Worm (Caenorhabditis elegans): ENCODE measurements around the gene M02B7.2.

Gene M02B7.2

DNA sequence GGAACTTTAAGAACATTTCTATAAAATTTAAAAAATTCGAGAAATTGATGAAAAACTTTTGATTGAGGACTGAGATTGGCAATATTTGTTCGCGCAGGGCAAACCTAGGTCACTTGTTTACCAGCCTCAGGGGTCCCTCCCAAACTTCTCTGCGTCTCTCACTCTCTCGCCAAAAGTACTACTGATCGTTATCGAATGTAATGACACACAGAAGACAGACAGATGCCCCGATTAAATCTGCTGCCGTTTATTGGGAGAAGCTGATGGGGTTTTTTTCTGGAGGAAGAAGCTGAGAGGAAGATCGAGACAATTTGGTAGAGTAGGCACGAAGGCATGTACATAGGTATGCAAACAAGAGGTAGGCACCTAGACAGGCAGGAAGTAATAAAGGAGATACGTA lies 22.0 kb downstream of the M02B7.2 start:
- no peak for TF ChIP-seq Y55F3AM.14 (GFP tag; optimal IDR thresholded peaks at IDR 0.05)
- no peak for TF ChIP-seq gmeb-1 (tag; optimal IDR thresholded peaks at IDR 0.05)
- TF ChIP-seq sma-3 (GFP tag; optimal IDR thresholded peaks at IDR 0.05), result no peak
- no peak for TF ChIP-seq elt-3 (tag; optimal IDR thresholded peaks at IDR 0.05)
- TF ChIP-seq lin-13 (GFP tag; optimal IDR thresholded peaks at IDR 0.05), result no peak
- no peak for TF ChIP-seq C34F6.9 (tag; optimal IDR thresholded peaks at IDR 0.05)
- TF ChIP-seq fos-1 (tag; optimal IDR thresholded peaks at IDR 0.05), result no peak
- no peak for TF ChIP-seq nhr-11 (tag; optimal IDR thresholded peaks at IDR 0.05)
- TF ChIP-seq ztf-1 (GFP tag; conservative IDR thresholded peaks at IDR 0.05), result no peak
- no peak for TF ChIP-seq R02D3.7 (tag; optimal IDR thresholded peaks at IDR 0.05)

DNA sequence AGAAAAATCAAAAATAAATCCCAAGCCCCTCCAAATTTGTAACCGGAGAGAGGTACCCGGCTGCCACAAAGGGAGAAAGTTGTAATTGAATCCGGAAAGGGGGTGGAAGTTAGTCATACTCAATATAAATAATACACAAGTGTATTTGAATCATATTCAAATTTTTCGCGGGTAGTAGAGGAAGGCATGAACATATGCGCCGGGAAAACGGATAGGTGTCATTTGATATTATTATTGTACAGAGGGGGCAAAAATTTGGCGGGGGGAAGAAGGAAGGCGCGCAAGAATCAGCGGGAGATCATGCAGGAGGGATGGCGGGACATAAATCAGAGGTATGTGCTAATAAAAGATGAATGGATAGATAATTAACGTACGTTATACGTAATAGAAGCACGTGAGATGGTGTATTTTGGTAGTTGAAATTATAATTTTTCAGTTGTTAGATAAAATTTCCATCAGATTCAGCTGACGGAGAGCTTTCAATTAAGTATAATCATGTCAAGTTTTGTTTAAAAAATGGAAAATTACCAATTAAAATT lies 23.3 kb downstream of the M02B7.2 start, which contains the start of gene F28F9.3:
Gene F28F9.3 (plus strand): TSS at position 301 of the 539 bp plus-strand sequence.
- TF ChIP-seq unc-62 (GFP tag; optimal IDR thresholded peaks at IDR 0.05), result no peak
- no peak for TF ChIP-seq zag-1 (tag; optimal IDR thresholded peaks at IDR 0.05)
- TF ChIP-seq sma-9 (GFP tag; optimal IDR thresholded peaks at IDR 0.05), result no peak
- TF ChIP-seq sma-9 (tag; optimal IDR thresholded peaks at IDR 0.05), result no peak
- TF ChIP-seq C34F6.9 (tag; optimal IDR thresholded peaks at IDR 0.05), result no peak
- no peak for TF ChIP-seq nhr-21 (tag; optimal IDR thresholded peaks at IDR 0.05)
- no peak for TF ChIP-seq mdl-1 (tag; optimal IDR thresholded peaks at IDR 0.05)
- TF ChIP-seq fos-1 (tag; optimal IDR thresholded peaks at IDR 0.05), result no peak
- no peak for TF ChIP-seq unc-39 (tag; optimal IDR thresholded peaks at IDR 0.05)
- TF ChIP-seq nhr-11 (tag; optimal IDR thresholded peaks at IDR 0.05), result no peak
- no peak for TF ChIP-seq F13H6.1 (tag; optimal IDR thresholded peaks at IDR 0.05)
- no peak for TF ChIP-seq lin-11 (tag; optimal IDR thresholded peaks at IDR 0.05)

DNA sequence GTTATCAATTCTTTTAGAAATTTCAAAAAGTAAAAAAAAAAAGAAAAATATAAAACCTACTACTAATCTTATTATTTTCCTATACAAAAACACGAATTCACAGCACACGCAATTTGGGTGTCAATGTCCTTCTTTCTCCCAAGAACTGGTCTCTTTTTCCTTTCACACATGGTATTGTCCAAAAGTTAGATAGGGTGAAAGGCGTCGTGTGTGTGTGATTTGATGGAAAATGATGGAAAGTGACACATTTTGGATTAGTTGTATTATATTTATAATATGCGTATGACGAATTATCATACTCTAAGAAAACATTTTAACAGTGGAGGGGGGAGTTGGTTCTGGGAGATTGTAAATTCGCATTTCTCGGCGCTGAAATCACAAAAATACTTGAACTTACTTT lies 24.3 kb downstream of the M02B7.2 start:
- TF ChIP-seq blmp-1 (tag; optimal IDR thresholded peaks at IDR 0.05; ENCODE audit: insufficient read depth), result peak; percentile 16
- no peak for TF ChIP-seq nhr-6 (tag; optimal IDR thresholded peaks at IDR 0.05)

DNA sequence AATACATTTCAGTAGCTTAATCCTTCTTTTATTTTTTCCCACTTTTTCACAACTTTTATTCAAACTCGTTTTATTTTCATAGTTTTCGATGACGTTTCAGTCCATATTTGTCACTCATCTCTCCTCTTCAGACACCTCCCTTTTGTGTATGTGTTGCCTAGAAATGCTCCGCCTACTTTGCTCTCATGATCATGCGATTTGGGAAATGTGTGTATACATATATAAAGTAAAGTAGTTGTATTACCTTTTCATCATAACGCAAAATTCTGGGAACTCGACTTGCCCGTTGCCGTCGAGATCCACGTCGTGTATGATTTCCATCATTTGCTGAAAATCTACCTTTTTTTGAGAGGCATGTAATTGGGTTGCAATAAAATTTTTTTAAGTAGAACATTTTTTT lies 28.7 kb downstream of the M02B7.2 start:
- no peak for TF ChIP-seq C34F6.9 (tag; optimal IDR thresholded peaks at IDR 0.05)
- no peak for TF ChIP-seq nhr-77 (tag; optimal IDR thresholded peaks at IDR 0.05)
- TF ChIP-seq ama-1 (optimal IDR thresholded peaks at IDR 0.05), result no peak
- no peak for TF ChIP-seq aly-2 (tag; optimal IDR thresholded peaks at IDR 0.05)
- no peak for TF ChIP-seq lin-13 (GFP tag; optimal IDR thresholded peaks at IDR 0.05)
- no peak for TF ChIP-seq snpc-4 (tag; optimal IDR thresholded peaks at IDR 0.05)
- no peak for TF ChIP-seq fos-1 (tag; optimal IDR thresholded peaks at IDR 0.05)
- no peak for TF ChIP-seq crh-2 (tag; optimal IDR thresholded peaks at IDR 0.05)
- TF ChIP-seq ceh-82 (tag; optimal IDR thresholded peaks at IDR 0.05), result no peak
- no peak for TF ChIP-seq Y55F3AM.14 (GFP tag; optimal IDR thresholded peaks at IDR 0.05)

DNA sequence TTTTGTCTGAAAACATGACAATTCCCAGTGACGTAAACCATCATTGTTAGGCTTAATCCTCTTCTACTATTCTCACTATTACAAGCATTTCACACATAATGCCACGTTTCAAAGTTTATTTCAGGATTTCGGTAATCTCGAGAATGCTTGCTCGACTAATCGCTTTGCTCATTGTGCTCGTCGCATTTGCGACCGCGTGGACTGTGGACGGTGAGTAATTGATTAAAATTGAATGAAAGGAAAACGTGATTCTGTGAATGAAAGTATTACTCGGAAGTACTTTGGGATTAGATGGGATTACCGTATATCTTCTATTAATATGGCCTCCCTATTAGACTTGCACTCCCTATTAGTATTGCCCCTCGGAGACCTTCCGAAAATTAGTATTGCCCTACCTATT lies 30.4 kb downstream of the M02B7.2 start:
- TF ChIP-seq elt-3 (tag; optimal IDR thresholded peaks at IDR 0.05) (no peak), nhr-25 (tag; optimal IDR thresholded peaks at IDR 0.05) (no peak), alr-1 (tag; optimal IDR thresholded peaks at IDR 0.05) (no peak), nhr-21 (tag; optimal IDR thresholded peaks at IDR 0.05) (no peak), lsy-2 (tag; optimal IDR thresholded peaks at IDR 0.05) (no peak), ZK546.5 (tag; optimal IDR thresholded peaks at IDR 0.05) (no peak), nhr-23 (tag; optimal IDR thresholded peaks at IDR 0.05) (no peak), unc-39 (tag; optimal IDR thresholded peaks at IDR 0.05) (no peak), ceh-16 (tag; optimal IDR thresholded peaks at IDR 0.05) (no peak), sma-3 (GFP tag; optimal IDR thresholded peaks at IDR 0.05) (no peak), zag-1 (tag; optimal IDR thresholded peaks at IDR 0.05) (no peak), R02D3.7 (tag; optimal IDR thresholded peaks at IDR 0.05) (no peak), ama-1 (optimal IDR thresholded peaks at IDR 0.05) (no peak), lin-11 (tag; optimal IDR thresholded peaks at IDR 0.05) (no peak), ztf-4 (tag; optimal IDR thresholded peaks at IDR 0.05) (no peak), lin-39 (tag; optimal IDR thresholded peaks at IDR 0.05) (no peak), lin-13 (GFP tag; optimal IDR thresholded peaks at IDR 0.05) (no peak), sem-4 (tag; optimal IDR thresholded peaks at IDR 0.05) (no peak), mdl-1 (tag; optimal IDR thresholded peaks at IDR 0.05) (no peak)
